Fruit fly (Drosophila melanogaster) whole organism, prepupa: Measurements from ENCODE around the gene CG43373.

ENCODE experiments used
- CG10631 ChIP-seq: fragments of 200-800 bp; sonication (Bioruptor generic); optimal IDR thresholded peaks from 2 replicates; lab custom pipeline; 2016; ENCODE audit warnings: missing biosample characterization, missing genetic modification characterization
- CG10669 ChIP-seq: fragments of 200-800 bp; sonication (Bioruptor generic); optimal IDR thresholded peaks from 3 replicates; lab custom pipeline; 2018; ENCODE audit warnings: missing biosample characterization, mild to moderate bottlenecking, missing genetic modification characterization, moderate library complexity
- CG11762 ChIP-seq: fragments of 200-800 bp; sonication (Bioruptor generic); optimal IDR thresholded peaks from 3 replicates; lab custom pipeline; 2016; ENCODE audit warnings: missing biosample characterization, missing genetic modification characterization; ENCODE audit not compliant: insufficient read depth
- CG11902 ChIP-seq: fragments of 200-800 bp; sonication (Bioruptor generic); optimal IDR thresholded peaks from 3 replicates; lab custom pipeline; 2016; ENCODE audit warnings: missing biosample characterization, missing genetic modification characterization
- CG15336 ChIP-seq: fragments of 200-800 bp; sonication (Bioruptor generic); IDR thresholded peaks from 2 replicates; pipeline ENCODE4 v1.3.6; 2022; ENCODE audit warnings: missing biosample characterization, missing genetic modification characterization
- CG1621 ChIP-seq: fragments of 200-800 bp; sonication (Bioruptor generic); optimal IDR thresholded peaks from 3 replicates; lab custom pipeline; 2018; ENCODE audit warnings: missing biosample characterization, mild to moderate bottlenecking, missing genetic modification characterization
- CG16779 ChIP-seq: fragments of 200-800 bp; sonication (Bioruptor generic); optimal IDR thresholded peaks from 3 replicates; lab custom pipeline; 2017; ENCODE audit warnings: missing biosample characterization, mild to moderate bottlenecking, missing genetic modification characterization
- CG3032 ChIP-seq: fragments of 200-800 bp; optimal IDR thresholded peaks from 2 replicates; lab custom pipeline; 2019; ENCODE audit warnings: missing biosample characterization, mild to moderate bottlenecking, missing genetic modification characterization, moderate library complexity
- CG31627 ChIP-seq: fragments of 200-800 bp; sonication (Bioruptor generic); optimal IDR thresholded peaks from 3 replicates; lab custom pipeline; 2016; ENCODE audit warnings: missing biosample characterization, missing genetic modification characterization
- CG34406 ChIP-seq: fragments of 200-800 bp; sonication (Bioruptor generic); optimal IDR thresholded peaks from 3 replicates; lab custom pipeline; 2016; ENCODE audit warnings: missing biosample characterization, missing genetic modification characterization
- CG3919 ChIP-seq: fragments of 200-800 bp; sonication (Bioruptor generic); optimal IDR thresholded peaks from 3 replicates; lab custom pipeline; 2016; ENCODE audit warnings: missing biosample characterization, missing genetic modification characterization
- CG4318 ChIP-seq: fragments of 200-800 bp; sonication (Bioruptor generic); optimal IDR thresholded peaks from 3 replicates; lab custom pipeline; 2017; ENCODE audit warnings: missing biosample characterization, mild to moderate bottlenecking, missing genetic modification characterization
- CG6276 ChIP-seq: fragments of 200-800 bp; sonication (Bioruptor generic); optimal IDR thresholded peaks from 2 replicates; lab custom pipeline; 2017; ENCODE audit warnings: missing biosample characterization, mild to moderate bottlenecking, missing genetic modification characterization
- CG6808 ChIP-seq: fragments of 200-800 bp; sonication (Bioruptor generic); optimal IDR thresholded peaks from 3 replicates; lab custom pipeline; 2017; ENCODE audit warnings: missing biosample characterization, missing genetic modification characterization, mild to moderate bottlenecking, moderate library complexity, missing genetic modification reagents
- CG6854 ChIP-seq: fragments of 200-800 bp; sonication (Bioruptor generic); optimal IDR thresholded peaks from 2 replicates; lab custom pipeline; 2017; ENCODE audit warnings: missing biosample characterization, mild to moderate bottlenecking, missing genetic modification characterization
- CG7368 ChIP-seq: fragments of 200-800 bp; sonication (Bioruptor generic); optimal IDR thresholded peaks from 3 replicates; lab custom pipeline; 2016; ENCODE audit warnings: missing biosample characterization, missing genetic modification characterization
- CG8119 ChIP-seq: fragments of 200-800 bp; sonication (Bioruptor generic); IDR thresholded peaks from 3 replicates; pipeline ENCODE4 v1.3.6; 2022; ENCODE audit warnings: missing biosample characterization, missing genetic modification characterization
- CG8319 ChIP-seq: fragments of 200-800 bp; sonication (Bioruptor generic); optimal IDR thresholded peaks from 3 replicates; lab custom pipeline; 2016; ENCODE audit warnings: missing biosample characterization, missing genetic modification characterization
- CG8632 ChIP-seq: fragments of 200-800 bp; sonication (Bioruptor generic); optimal IDR thresholded peaks from 3 replicates; lab custom pipeline; 2016; ENCODE audit warnings: missing biosample characterization, missing genetic modification characterization
- CG9139 ChIP-seq: fragments of 200-800 bp; sonication (Bioruptor generic); optimal IDR thresholded peaks from 3 replicates; lab custom pipeline; 2017; ENCODE audit warnings: missing biosample characterization, mild to moderate bottlenecking, missing genetic modification characterization
- Eip75B ChIP-seq: fragments of 200-800 bp; sonication (Bioruptor generic); optimal IDR thresholded peaks from 3 replicates; lab custom pipeline; 2016; ENCODE audit warnings: missing biosample characterization, missing genetic modification characterization
- Eip78C ChIP-seq: fragments of 200-800 bp; sonication (Bioruptor generic); peaks from one replicate; lab custom pipeline; 2016; ENCODE audit warnings: missing biosample characterization, missing genetic modification characterization
- Eip93F ChIP-seq: fragments of 200-800 bp; sonication (Bioruptor generic); optimal IDR thresholded peaks from 2 replicates; lab custom pipeline; 2016; ENCODE audit warnings: missing biosample characterization, mild to moderate bottlenecking, missing genetic modification characterization
- Ets96B ChIP-seq: fragments of 200-800 bp; optimal IDR thresholded peaks from 2 replicates; lab custom pipeline; 2019; ENCODE audit warnings: missing biosample characterization, mild to moderate bottlenecking, missing genetic modification characterization, moderate library complexity
- Gug ChIP-seq: fragments of 200-800 bp; sonication (Bioruptor generic); IDR thresholded peaks from 2 replicates; pipeline ENCODE4 v1.3.6; 2022; ENCODE audit warnings: missing biosample characterization, missing genetic modification characterization
- Hr38 ChIP-seq: sonication (Bioruptor generic); optimal IDR thresholded peaks from 2 replicates; lab custom pipeline; 2016; ENCODE audit warnings: missing biosample characterization, missing genetic modification characterization
- Hr39 ChIP-seq: fragments of 200-800 bp; sonication (Bioruptor generic); optimal IDR thresholded peaks from 2 replicates; lab custom pipeline; 2016; ENCODE audit warnings: missing biosample characterization, missing genetic modification characterization
- Lpt ChIP-seq: fragments of 200-800 bp; sonication (Bioruptor generic); optimal IDR thresholded peaks from 3 replicates; lab custom pipeline; 2016; ENCODE audit warnings: missing biosample characterization, missing genetic modification characterization
- Met ChIP-seq: fragments of 200-800 bp; sonication (Bioruptor generic); optimal IDR thresholded peaks from 3 replicates; lab custom pipeline; 2016; ENCODE audit warnings: missing biosample characterization, missing genetic modification characterization
- OdsH ChIP-seq: fragments of 200-800 bp; sonication (Bioruptor generic); optimal IDR thresholded peaks from 3 replicates; lab custom pipeline; 2016; ENCODE audit warnings: missing biosample characterization, missing genetic modification characterization
- Smox ChIP-seq: fragments of 200-800 bp; sonication (Bioruptor generic); optimal IDR thresholded peaks from 3 replicates; lab custom pipeline; 2016; ENCODE audit warnings: missing biosample characterization, missing genetic modification characterization
- Sox14 ChIP-seq: fragments of 200-800 bp; sonication (Bioruptor generic); optimal IDR thresholded peaks from 3 replicates; lab custom pipeline; 2016; ENCODE audit warnings: missing biosample characterization, missing genetic modification characterization
- achi ChIP-seq: fragments of 200-800 bp; sonication (Bioruptor generic); optimal IDR thresholded peaks from 3 replicates; lab custom pipeline; 2016; ENCODE audit warnings: missing biosample characterization, missing genetic modification characterization
- acj6 ChIP-seq: fragments of 200-800 bp; sonication (Bioruptor generic); optimal IDR thresholded peaks from 3 replicates; lab custom pipeline; 2016; ENCODE audit warnings: missing biosample characterization, missing genetic modification characterization
- dac ChIP-seq: fragments of 200-800 bp; sonication (Bioruptor generic); optimal IDR thresholded peaks from 2 replicates; lab custom pipeline; 2017; ENCODE audit warnings: missing biosample characterization, mild to moderate bottlenecking, missing genetic modification characterization
- eg ChIP-seq: fragments of 200-800 bp; sonication (Bioruptor generic); IDR thresholded peaks from 3 replicates; pipeline ENCODE4 v1.3.6; 2022; ENCODE audit warnings: missing biosample characterization, missing genetic modification characterization
- esn ChIP-seq: fragments of 200-800 bp; sonication (Bioruptor generic); optimal IDR thresholded peaks from 2 replicates; lab custom pipeline; 2016; ENCODE audit warnings: missing biosample characterization, mild to moderate bottlenecking, missing genetic modification characterization, moderate library complexity
- fd59A ChIP-seq: fragments of 200-800 bp; sonication (Bioruptor generic); optimal IDR thresholded peaks from 2 replicates; lab custom pipeline; 2017; ENCODE audit warnings: missing biosample characterization, mild to moderate bottlenecking, missing genetic modification characterization, missing genetic modification reagents
- fd85E ChIP-seq: fragments of 200-800 bp; sonication (Bioruptor generic); optimal IDR thresholded peaks from 3 replicates; lab custom pipeline; 2016; ENCODE audit warnings: missing biosample characterization, missing genetic modification characterization
- fkh ChIP-seq: fragments of 200-800 bp; sonication (Bioruptor generic); optimal IDR thresholded peaks from 3 replicates; lab custom pipeline; 2017; ENCODE audit warnings: missing biosample characterization, mild to moderate bottlenecking, missing genetic modification characterization, moderate library complexity
- lz ChIP-seq: fragments of 200-800 bp; sonication (Bioruptor generic); optimal IDR thresholded peaks from 3 replicates; lab custom pipeline; 2016; ENCODE audit warnings: missing biosample characterization, missing genetic modification characterization
- net ChIP-seq: fragments of 200-800 bp; sonication (Bioruptor generic); optimal IDR thresholded peaks from 3 replicates; lab custom pipeline; 2016; ENCODE audit warnings: missing biosample characterization, missing genetic modification characterization
- salr ChIP-seq, 2 experiments: fragments of 200-800 bp; sonication (Bioruptor generic); optimal IDR thresholded peaks; 3 replicates each; lab custom pipeline; 2016 to 2018; ENCODE audit warnings: missing biosample characterization in 2 of 2, missing genetic modification characterization in 2 of 2, mild to moderate bottlenecking in 1 of 2
- ss ChIP-seq, 2 experiments: fragments of 200-800 bp; sonication (Bioruptor generic); optimal IDR thresholded peaks; 2 replicates in 1 of 2; 3 replicates in 1 of 2; lab custom pipeline; 2017 to 2018; ENCODE audit warnings: mild to moderate bottlenecking in 2 of 2, missing biosample characterization in 2 of 2, missing genetic modification characterization in 2 of 2, moderate library complexity in 1 of 2
- topi ChIP-seq: fragments of 200-800 bp; sonication (Bioruptor generic); optimal IDR thresholded peaks from 3 replicates; lab custom pipeline; 2016; ENCODE audit warnings: missing biosample characterization, missing genetic modification characterization
- vri ChIP-seq: fragments of 200-800 bp; sonication (Bioruptor generic); optimal IDR thresholded peaks from 3 replicates; lab custom pipeline; 2016; ENCODE audit warnings: missing biosample characterization, mild to moderate bottlenecking, missing genetic modification characterization

Gene CG43373

dm6 chr3L:16494651-16495074 is 48.5 kb downstream of the CG43373 start (continued):
- TF ChIP-seq esn (GFP tag; lab: Kevin White, UChicago) (peak; percentile 47), Hr38 (no peak), Eip78C (GFP tag; lab: Kevin White, UChicago) (peak; percentile 90), CG3032 (tag; lab: Kevin White, UChicago) (peak; percentile 38), CG11902 (GFP tag; lab: Kevin White, UChicago) (no peak)

- TF ChIP-seq Met (GFP tag; lab: Kevin White, UChicago) (no peak), CG6808 (GFP tag; lab: Kevin White, UChicago) (no peak), Sox14 (GFP tag; lab: Kevin White, UChicago) (peak; percentile 22)
- TF ChIP-seq, all 60 proteins: peak for 1
Observed at dm6 chr3L:16493717-16494116, 49.5 kb downstream of the CG43373 start.

DNA sequence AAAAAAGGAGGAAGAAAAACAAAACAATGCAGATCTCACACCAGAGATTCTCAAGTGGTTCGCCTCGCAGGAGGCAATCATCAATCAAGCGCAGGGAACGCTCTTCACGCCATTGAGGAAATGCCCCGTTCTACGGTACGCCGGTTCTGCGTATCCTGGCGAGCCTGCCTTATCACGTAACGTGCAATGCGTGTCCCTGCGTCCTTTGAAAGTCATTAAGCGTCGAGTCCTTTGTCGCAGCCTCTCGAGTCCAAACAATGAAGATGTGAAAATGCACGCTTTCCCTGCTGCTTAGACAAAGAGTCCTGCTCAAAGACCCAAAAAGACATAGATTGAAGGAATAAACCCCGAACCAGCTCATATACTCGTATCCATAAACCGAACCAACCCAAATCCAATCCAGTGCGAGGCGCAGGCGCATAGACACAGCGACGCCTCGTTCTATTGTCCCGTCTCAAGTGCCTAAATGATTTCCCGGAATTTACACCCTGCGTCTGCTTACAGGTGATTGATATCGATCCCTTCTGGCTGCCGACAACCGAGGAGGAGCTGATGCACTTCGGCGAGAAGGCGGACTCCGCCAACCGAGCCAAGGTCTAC is 52.1 kb downstream of the CG43373 start:
- TF ChIP-seq fd59A (no peak), CG15336 (no peak), Eip78C (GFP tag; lab: Kevin White, UChicago) (no peak), Gug (GFP tag; lab: Robert Waterston, UW) (no peak), fkh (GFP tag; lab: Kevin White, UChicago) (no peak), Lpt (GFP tag; lab: Kevin White, UChicago) (no peak), Hr39 (GFP tag; lab: Kevin White, UChicago) (no peak), acj6 (GFP tag; lab: Kevin White, UChicago) (no peak), CG10631 (GFP tag; lab: Kevin White, UChicago) (no peak), CG6854 (GFP tag; lab: Kevin White, UChicago) (no peak), CG7368 (no peak), CG16779 (no peak), net (GFP tag; lab: Kevin White, UChicago) (no peak), topi (GFP tag; lab: Kevin White, UChicago) (no peak), CG3919 (GFP tag; lab: Kevin White, UChicago) (no peak), CG8632 (GFP tag; lab: Kevin White, UChicago) (no peak)

dm6 chr3L:16490583-16490880 is 52.6 kb downstream of the CG43373 start:
- peak; percentile 91 for TF ChIP-seq Ets96B (tag; lab: Kevin White, UChicago)
- TF ChIP-seq CG8632 (GFP tag; lab: Kevin White, UChicago), result peak; percentile 72
- TF ChIP-seq esn (GFP tag; lab: Kevin White, UChicago), result peak; percentile 88
- TF ChIP-seq CG31627, result peak; percentile 78
- TF ChIP-seq CG10669, result peak; percentile 89
- no peak for TF ChIP-seq dac (GFP tag; lab: Kevin White, UChicago)
- TF ChIP-seq CG3032 (tag; lab: Kevin White, UChicago), result peak; percentile 89
- peak; percentile 78 for TF ChIP-seq vri (GFP tag; lab: Kevin White, UChicago)
- no peak for TF ChIP-seq CG4318 (GFP tag; lab: Kevin White, UChicago)
- TF ChIP-seq CG15336, result no peak
- TF ChIP-seq CG8319 (GFP tag; lab: Kevin White, UChicago), result peak; percentile 40
- TF ChIP-seq CG9139 (GFP tag; lab: Kevin White, UChicago), result peak; percentile 80
- no peak for TF ChIP-seq eg
- peak; percentile 59 for TF ChIP-seq CG11762 (GFP tag; lab: Kevin White, UChicago)
- peak; percentile 79 for TF ChIP-seq lz
- no peak for TF ChIP-seq fkh (GFP tag; lab: Kevin White, UChicago)
- peak; percentile 87 for TF ChIP-seq Smox
- TF ChIP-seq Eip75B (GFP tag; lab: Kevin White, UChicago), result peak; percentile 81
- TF ChIP-seq CG6276 (GFP tag; lab: Kevin White, UChicago), result no peak
- TF ChIP-seq CG1621 (tag; lab: Kevin White, UChicago), result peak; percentile 89
- TF ChIP-seq OdsH (GFP tag; lab: Kevin White, UChicago), result peak; percentile 77
- TF ChIP-seq salr (GFP tag; optimal IDR thresholded peaks at IDR 0.05; lab: Kevin White, UChicago), result peak; percentile 37 to 86
- TF ChIP-seq CG3919 (GFP tag; lab: Kevin White, UChicago), result peak; percentile 87
- TF ChIP-seq Eip93F, result peak; percentile 83
- TF ChIP-seq CG8119 (GFP tag; lab: Robert Waterston, UW), result peak; percentile 47; the same call in 1 of the 3 replicates
- TF ChIP-seq CG34406 (GFP tag; lab: Kevin White, UChicago), result peak; percentile 75
- TF ChIP-seq achi, result peak; percentile 78
- TF ChIP-seq fd85E (GFP tag; lab: Kevin White, UChicago), result no peak
- TF ChIP-seq Lpt (GFP tag; lab: Kevin White, UChicago), result no peak
- peak; percentile 82 to 87 for TF ChIP-seq ss (GFP tag; optimal IDR thresholded peaks at IDR 0.05; lab: Kevin White, UChicago)
- TF ChIP-seq Met (GFP tag; lab: Kevin White, UChicago), result peak; percentile 88
